Fruit fly (Drosophila melanogaster) whole organism, prepupa: Measurements from ENCODE around the gene CG8814.

Experiments
- CG10669 ChIP-seq: fragments of 200-800 bp; sonication (Bioruptor generic); optimal IDR thresholded peaks from 3 replicates; lab custom pipeline; 2018; ENCODE audit warnings: missing biosample characterization, mild to moderate bottlenecking, missing genetic modification characterization, moderate library complexity
- CG15336 ChIP-seq: fragments of 200-800 bp; sonication (Bioruptor generic); IDR thresholded peaks from 2 replicates; pipeline ENCODE4 v1.3.6; 2022; ENCODE audit warnings: missing biosample characterization, missing genetic modification characterization
- CG16779 ChIP-seq: fragments of 200-800 bp; sonication (Bioruptor generic); optimal IDR thresholded peaks from 3 replicates; lab custom pipeline; 2017; ENCODE audit warnings: missing biosample characterization, mild to moderate bottlenecking, missing genetic modification characterization
- CG4318 ChIP-seq: fragments of 200-800 bp; sonication (Bioruptor generic); optimal IDR thresholded peaks from 3 replicates; lab custom pipeline; 2017; ENCODE audit warnings: missing biosample characterization, mild to moderate bottlenecking, missing genetic modification characterization
- CG6163 ChIP-seq: fragments of 200-800 bp; sonication (Bioruptor generic); IDR thresholded peaks from 3 replicates; pipeline ENCODE4 v1.3.6; 2022; ENCODE audit warnings: missing biosample characterization, missing genetic modification characterization
- CG6276 ChIP-seq: fragments of 200-800 bp; sonication (Bioruptor generic); optimal IDR thresholded peaks from 2 replicates; lab custom pipeline; 2017; ENCODE audit warnings: missing biosample characterization, mild to moderate bottlenecking, missing genetic modification characterization
- CG6792 ChIP-seq: fragments of 200-800 bp; sonication (Bioruptor generic); optimal IDR thresholded peaks from 3 replicates; lab custom pipeline; 2016; ENCODE audit warnings: missing biosample characterization, missing genetic modification characterization
- CG6854 ChIP-seq: fragments of 200-800 bp; sonication (Bioruptor generic); optimal IDR thresholded peaks from 2 replicates; lab custom pipeline; 2017; ENCODE audit warnings: missing biosample characterization, mild to moderate bottlenecking, missing genetic modification characterization
- CG9139 ChIP-seq: fragments of 200-800 bp; sonication (Bioruptor generic); optimal IDR thresholded peaks from 3 replicates; lab custom pipeline; 2017; ENCODE audit warnings: missing biosample characterization, mild to moderate bottlenecking, missing genetic modification characterization
- Hr39 ChIP-seq: fragments of 200-800 bp; sonication (Bioruptor generic); optimal IDR thresholded peaks from 2 replicates; lab custom pipeline; 2016; ENCODE audit warnings: missing biosample characterization, missing genetic modification characterization
- OdsH ChIP-seq: fragments of 200-800 bp; sonication (Bioruptor generic); optimal IDR thresholded peaks from 3 replicates; lab custom pipeline; 2016; ENCODE audit warnings: missing biosample characterization, missing genetic modification characterization
- vri ChIP-seq: fragments of 200-800 bp; sonication (Bioruptor generic); optimal IDR thresholded peaks from 3 replicates; lab custom pipeline; 2016; ENCODE audit warnings: missing biosample characterization, mild to moderate bottlenecking, missing genetic modification characterization

DNA sequence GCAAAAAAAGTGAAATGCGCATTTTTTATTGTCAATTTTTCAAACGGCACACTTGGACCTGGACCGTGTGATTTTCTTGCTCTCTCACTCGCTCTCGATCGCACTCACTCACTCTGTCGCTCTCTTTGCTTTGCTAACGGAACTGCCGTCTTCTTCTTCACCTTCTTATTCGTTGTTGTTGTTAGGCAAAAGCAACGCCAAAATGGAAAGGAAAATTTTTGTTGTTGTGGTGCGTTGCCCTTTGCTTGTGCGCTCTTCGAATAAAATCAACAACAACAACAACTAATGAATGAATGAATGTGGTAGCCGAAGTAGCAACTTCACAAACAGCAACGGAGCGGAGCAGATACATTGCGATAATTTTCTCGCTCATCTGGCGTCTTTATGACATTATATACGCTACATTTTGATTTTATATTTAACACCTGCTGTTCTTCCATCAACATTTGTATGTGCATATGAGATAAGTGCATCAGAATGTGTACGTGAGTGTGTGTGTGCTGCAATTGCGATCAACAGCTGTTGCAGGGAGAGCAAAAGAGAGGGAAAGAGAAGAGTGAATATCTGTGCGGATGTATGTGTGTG lies 14.3 kb downstream of the CG8814 start:
- TF ChIP-seq CG9139: no peak
- no peak for TF ChIP-seq Hr39 (GFP tag; lab: Kevin White, UChicago)
- peak; percentile 63 for TF ChIP-seq CG6276
- no peak for TF ChIP-seq CG15336 (GFP tag; lab: Robert Waterston, UW)
- TF ChIP-seq CG6792: no peak
- TF ChIP-seq CG6854: no peak
- TF ChIP-seq CG16779: peak; percentile 45
- no peak for TF ChIP-seq OdsH
- no peak for TF ChIP-seq CG10669 (GFP tag; lab: Kevin White, UChicago)
- TF ChIP-seq vri (GFP tag; lab: Kevin White, UChicago): peak; percentile 50
- no peak for TF ChIP-seq CG4318 (GFP tag; lab: Kevin White, UChicago)
- no peak for TF ChIP-seq CG6163
